Fruit fly (Drosophila melanogaster) whole organism, embryonic: ENCODE measurements around the gene peg.

Experiments used
- CG10565 ChIP-seq: fragments of 200-800 bp; sonication (Bioruptor generic); optimal IDR thresholded peaks from 3 replicates; lab custom pipeline; 2016; ENCODE audit warnings: missing biosample characterization, mild to moderate bottlenecking, missing genetic modification characterization
- CG11695 ChIP-seq: fragments of 200-800 bp; sonication (Bioruptor generic); IDR thresholded peaks from 3 replicates; pipeline ENCODE4 v1.3.6; 2022; ENCODE audit warnings: missing biosample characterization, missing genetic modification characterization
- CG12769 ChIP-seq: fragments of 200-800 bp; sonication (Bioruptor generic); optimal IDR thresholded peaks from 2 replicates; lab custom pipeline; 2019; ENCODE audit warnings: missing biosample characterization, mild to moderate bottlenecking, missing genetic modification characterization, moderate library complexity
- CG13296 ChIP-seq: fragments of 200-800 bp; sonication (Bioruptor generic); optimal IDR thresholded peaks from 3 replicates; lab custom pipeline; 2018; ENCODE audit warnings: missing biosample characterization, mild to moderate bottlenecking, missing genetic modification characterization
- CG14050 ChIP-seq: fragments of 200-800 bp; sonication (Bioruptor generic); IDR thresholded peaks from 3 replicates; pipeline ENCODE4 v1.3.6; 2022; ENCODE audit warnings: missing biosample characterization, missing genetic modification characterization
- CG17328 ChIP-seq: fragments of 200-800 bp; sonication (Bioruptor generic); IDR thresholded peaks from 2 replicates; pipeline ENCODE4 v1.3.6; 2022; ENCODE audit warnings: missing biosample characterization, missing genetic modification characterization
- CG17359 ChIP-seq: fragments of 200-800 bp; sonication (Bioruptor generic); optimal IDR thresholded peaks from 3 replicates; lab custom pipeline; 2018; ENCODE audit warnings: missing biosample characterization, mild to moderate bottlenecking, missing genetic modification characterization, moderate library complexity
- CG17385 ChIP-seq: fragments of 200-800 bp; sonication (Bioruptor generic); optimal IDR thresholded peaks from 3 replicates; lab custom pipeline; 2018; ENCODE audit warnings: missing biosample characterization, mild to moderate bottlenecking, missing genetic modification characterization
- CG2712 ChIP-seq: fragments of 200-800 bp; optimal IDR thresholded peaks from 3 replicates; lab custom pipeline; 2019; ENCODE audit warnings: missing biosample characterization, mild to moderate bottlenecking, missing genetic modification characterization, moderate library complexity
- CG3065 ChIP-seq: fragments of 200-800 bp; sonication (Bioruptor generic); optimal IDR thresholded peaks from 2 replicates; lab custom pipeline; 2016; ENCODE audit warnings: missing biosample characterization, missing genetic modification characterization
- CG31224 ChIP-seq: fragments of 200-800 bp; sonication (Bioruptor generic); IDR thresholded peaks from 2 replicates; pipeline ENCODE4 v1.3.6; 2022; ENCODE audit warnings: missing biosample characterization, missing genetic modification characterization
- CG31365 ChIP-seq: fragments of 200-800 bp; sonication (Bioruptor generic); optimal IDR thresholded peaks from 2 replicates; lab custom pipeline; 2018; ENCODE audit warnings: missing biosample characterization, mild to moderate bottlenecking, missing genetic modification characterization
- CG32767 ChIP-seq: fragments of 200-800 bp; sonication (Bioruptor generic); IDR thresholded peaks from 2 replicates; pipeline ENCODE4 v1.3.6; 2022; ENCODE audit warnings: missing biosample characterization, missing genetic modification characterization
- CG5180 ChIP-seq: fragments of 200-800 bp; sonication (Bioruptor generic); optimal IDR thresholded peaks from 3 replicates; lab custom pipeline; 2017; ENCODE audit warnings: missing biosample characterization, missing genetic modification characterization, mild to moderate bottlenecking, moderate library complexity, missing genetic modification reagents
- CG6175 ChIP-seq: fragments of 200-800 bp; sonication (Bioruptor generic); IDR thresholded peaks from 3 replicates; pipeline ENCODE4 v1.3.6; 2022; ENCODE audit warnings: missing biosample characterization, missing genetic modification characterization
- CG6813 ChIP-seq: fragments of 200-800 bp; sonication (Bioruptor generic); optimal IDR thresholded peaks from 2 replicates; lab custom pipeline; 2017; ENCODE audit warnings: missing biosample characterization, missing genetic modification characterization, mild to moderate bottlenecking, moderate library complexity, missing genetic modification reagents
- CG7786 ChIP-seq: fragments of 200-800 bp; sonication (Bioruptor generic); optimal IDR thresholded peaks from 2 replicates; lab custom pipeline; 2016; ENCODE audit warnings: missing biosample characterization, missing genetic modification characterization
- CG8290 ChIP-seq, 3 experiments: fragments of 200-800 bp; sonication (Bioruptor generic); optimal IDR thresholded peaks; 2 replicates each; lab custom pipeline; 2016 to 2019; ENCODE audit warnings: missing biosample characterization in 3 of 3, missing genetic modification characterization in 3 of 3, mild to moderate bottlenecking in 2 of 3, moderate library complexity in 1 of 3
- CG8924 ChIP-seq: fragments of 200-800 bp; optimal IDR thresholded peaks from 3 replicates; lab custom pipeline; 2019; ENCODE audit warnings: missing biosample characterization, mild to moderate bottlenecking, missing genetic modification characterization, moderate library complexity
- CG9437 ChIP-seq: fragments of 200-800 bp; sonication (Bioruptor generic); optimal IDR thresholded peaks from 2 replicates; lab custom pipeline; 2018; ENCODE audit warnings: missing biosample characterization, mild to moderate bottlenecking, missing genetic modification characterization
- CG9876 ChIP-seq: fragments of 200-800 bp; sonication (Bioruptor generic); optimal IDR thresholded peaks from 2 replicates; lab custom pipeline; 2016; ENCODE audit warnings: missing biosample characterization, missing genetic modification characterization
- Dek ChIP-seq: fragments of 200-800 bp; sonication (Bioruptor generic); optimal IDR thresholded peaks from 3 replicates; lab custom pipeline; 2019; ENCODE audit warnings: missing biosample characterization, mild to moderate bottlenecking, missing genetic modification characterization, moderate library complexity
- Dref ChIP-seq: fragments of 200-800 bp; sonication (Bioruptor generic); IDR thresholded peaks from 2 replicates; pipeline ENCODE4 v1.3.6; 2022; ENCODE audit warnings: missing biosample characterization, missing genetic modification characterization
- Drgx ChIP-seq: fragments of 200-800 bp; sonication (Bioruptor generic); IDR thresholded peaks from 2 replicates; pipeline ENCODE4 v1.3.6; 2022; ENCODE audit warnings: missing biosample characterization, missing genetic modification characterization
- ERR ChIP-seq: fragments of 200-800 bp; sonication (Bioruptor generic); optimal IDR thresholded peaks from 2 replicates; lab custom pipeline; 2016; ENCODE audit warnings: missing biosample characterization, missing genetic modification characterization
- Ets97D ChIP-seq: fragments of 200-800 bp; sonication (Bioruptor generic); optimal IDR thresholded peaks from 3 replicates; lab custom pipeline; 2016; ENCODE audit warnings: missing biosample characterization, missing genetic modification characterization
- Hand ChIP-seq: fragments of 200-800 bp; sonication (Bioruptor generic); optimal IDR thresholded peaks from 2 replicates; lab custom pipeline; 2017; ENCODE audit warnings: mild to moderate bottlenecking, missing biosample characterization, missing genetic modification reagents, missing genetic modification characterization
- NC2α ChIP-seq: fragments of 200-800 bp; sonication (Bioruptor generic); optimal IDR thresholded peaks from 2 replicates; lab custom pipeline; 2016; ENCODE audit warnings: missing biosample characterization, missing genetic modification characterization
- Nf-YB ChIP-seq: fragments of 200-800 bp; sonication (Bioruptor generic); optimal IDR thresholded peaks from 3 replicates; lab custom pipeline; 2019; ENCODE audit warnings: missing biosample characterization, mild to moderate bottlenecking, missing genetic modification characterization, moderate library complexity
- Pdp1 ChIP-seq, 2 experiments: fragments of 200-800 bp; sonication (Bioruptor generic); optimal IDR thresholded peaks; 3 replicates each; lab custom pipeline; 2016; ENCODE audit warnings: missing biosample characterization in 2 of 2, missing genetic modification characterization in 2 of 2, mild to moderate bottlenecking in 1 of 2, moderate library complexity in 1 of 2
- amos ChIP-seq: fragments of 200-800 bp; sonication (Bioruptor generic); IDR thresholded peaks from 2 replicates; pipeline ENCODE4 v1.3.6; 2022; ENCODE audit warnings: missing biosample characterization, missing genetic modification characterization; ENCODE audit not compliant: partially characterized antibody
- gsb ChIP-seq: fragments of 200-800 bp; sonication (Bioruptor generic); IDR thresholded peaks from 2 replicates; pipeline ENCODE4 v1.3.6; 2022; ENCODE audit warnings: missing biosample characterization, missing genetic modification characterization
- lab ChIP-seq: fragments of 200-800 bp; sonication (Bioruptor generic); optimal IDR thresholded peaks from 3 replicates; lab custom pipeline; 2017; ENCODE audit warnings: missing biosample characterization, missing genetic modification characterization, mild to moderate bottlenecking, moderate library complexity, missing genetic modification reagents
- lov ChIP-seq, 2 experiments: fragments of 200-800 bp in 1 of 2; fragments of >200 bp in 1 of 2; sonication (Bioruptor generic) in 1 of 2; IDR thresholded peaks in 1 of 2; optimal IDR thresholded peaks in 1 of 2; 2 replicates in 1 of 2; 3 replicates in 1 of 2; pipeline versions ENCODE4 v1.3.6 to Lab custom; 2017 to 2022; ENCODE audit warnings: missing biosample characterization in 1 of 2, missing genetic modification characterization in 1 of 2
- otp ChIP-seq: fragments of 200-800 bp; sonication (Bioruptor generic); IDR thresholded peaks from 3 replicates; pipeline ENCODE4, ENCODE4 v1.3.6; 2022; ENCODE audit warnings: missing biosample characterization, missing genetic modification characterization
- p53 ChIP-seq: fragments of 200-800 bp; sonication (Bioruptor generic); optimal IDR thresholded peaks from 2 replicates; lab custom pipeline; 2016; ENCODE audit warnings: missing biosample characterization, missing genetic modification characterization
- pan ChIP-seq, 4 experiments: fragments of >200 bp in 3 of 4; fragments of 200-800 bp in 1 of 4; sonication (Bioruptor generic) in 1 of 4; optimal IDR thresholded peaks in 3 of 4; IDR thresholded peaks in 1 of 4; 2 replicates each; pipeline versions ENCODE4 v1.3.6 to Lab custom; 2017 to 2022; ENCODE audit warnings: missing biosample characterization in 2 of 4, missing genetic modification characterization in 2 of 4, mixed read lengths in 1 of 4
- peb ChIP-seq: fragments of 200-800 bp; sonication (Bioruptor generic); IDR thresholded peaks from 2 replicates; pipeline ENCODE4 v1.3.6; 2022; ENCODE audit warnings: missing biosample characterization, missing genetic modification characterization
- prd ChIP-seq, 3 experiments: fragments of >200 bp in 2 of 3; fragments of 200-800 bp in 1 of 3; sonication (Bioruptor generic) in 1 of 3; optimal IDR thresholded peaks in 2 of 3; IDR thresholded peaks in 1 of 3; 2 replicates in 2 of 3; 3 replicates in 1 of 3; pipeline versions ENCODE4 v1.3.6 to Lab custom; 2017 to 2022; ENCODE audit warnings: missing biosample characterization in 1 of 3, missing genetic modification characterization in 1 of 3
- rib ChIP-seq: fragments of 200-800 bp; sonication (Bioruptor generic); IDR thresholded peaks from 2 replicates; pipeline ENCODE4 v1.3.6; 2022; ENCODE audit warnings: missing biosample characterization, missing genetic modification characterization
- schlank ChIP-seq: fragments of 200-800 bp; sonication (Bioruptor generic); optimal IDR thresholded peaks from 2 replicates; lab custom pipeline; 2018; ENCODE audit warnings: missing biosample characterization, mild to moderate bottlenecking, missing genetic modification characterization
- scrt ChIP-seq: fragments of 200-800 bp; sonication (Bioruptor generic); optimal IDR thresholded peaks from 2 replicates; lab custom pipeline; 2018; ENCODE audit warnings: missing biosample characterization, mild to moderate bottlenecking, missing genetic modification characterization, moderate library complexity
- sisA ChIP-seq: fragments of 200-800 bp; sonication (Bioruptor generic); IDR thresholded peaks from 2 replicates; pipeline ENCODE4 v1.3.6; 2022; ENCODE audit warnings: missing biosample characterization, missing genetic modification characterization
- unc-4 ChIP-seq: fragments of 200-800 bp; sonication (Bioruptor generic); IDR thresholded peaks from 2 replicates; pipeline ENCODE4 v1.3.6; 2022; ENCODE audit warnings: missing biosample characterization, missing genetic modification characterization; ENCODE audit not compliant: partially characterized antibody
- zen ChIP-seq: fragments of 200-800 bp; sonication (Bioruptor generic); optimal IDR thresholded peaks from 3 replicates; lab custom pipeline; 2018; ENCODE audit warnings: missing biosample characterization, mild to moderate bottlenecking, missing genetic modification characterization, moderate library complexity

The peg gene

dm6 chr3R:21065696-21066080 lies 41.7 kb upstream of the peg start (continued):
- TF ChIP-seq pan (optimal IDR thresholded peaks at IDR 0.05; lab: Kevin White, UChicago), result no peak
- peak in 1 of 2 experiments; percentile 9 for TF ChIP-seq pan (GFP tag; optimal IDR thresholded peaks at IDR 0.05 in 1 of 2, IDR thresholded peaks at IDR 0.05 in 1 of 2)
- TF ChIP-seq CG31365 (tag; lab: Kevin White, UChicago), result no peak
- no peak for TF ChIP-seq CG14050 (GFP tag; lab: Robert Waterston, UW)
- TF ChIP-seq CG11695 (GFP tag; lab: Robert Waterston, UW), result no peak
- no peak for TF ChIP-seq schlank (tag; lab: Kevin White, UChicago)
- no peak for TF ChIP-seq lov (optimal IDR thresholded peaks at IDR 0.05; lab: Kevin White, UChicago)
- TF ChIP-seq lov (GFP tag; IDR thresholded peaks at IDR 0.05; lab: Robert Waterston, UW), result 0 out of 3 replicates have a peak, but pooled peaks have one; percentile 44
- TF ChIP-seq CG8290 (GFP tag; optimal IDR thresholded peaks at IDR 0.05; lab: Kevin White, UChicago), result no peak
- peak in 1 of 2 experiments; percentile 48 for TF ChIP-seq CG8290 (tag; optimal IDR thresholded peaks at IDR 0.05; lab: Kevin White, UChicago)
- 0 out of 2 replicates have a peak, but pooled peaks have one; percentile 24 for TF ChIP-seq CG17328 (GFP tag; lab: Robert Waterston, UW)
- no peak for TF ChIP-seq zen (tag; lab: Kevin White, UChicago)
- no peak for TF ChIP-seq prd (optimal IDR thresholded peaks at IDR 0.05; lab: Kevin White, UChicago)
- 0 out of 3 replicates have a peak, but pooled peaks have one; percentile 14 for TF ChIP-seq prd (GFP tag; IDR thresholded peaks at IDR 0.05; lab: Robert Waterston, UW)
- peak; percentile 54 for TF ChIP-seq CG12769 (tag; lab: Kevin White, UChicago)
- TF ChIP-seq, all 482 proteins: peak for 32

DNA sequence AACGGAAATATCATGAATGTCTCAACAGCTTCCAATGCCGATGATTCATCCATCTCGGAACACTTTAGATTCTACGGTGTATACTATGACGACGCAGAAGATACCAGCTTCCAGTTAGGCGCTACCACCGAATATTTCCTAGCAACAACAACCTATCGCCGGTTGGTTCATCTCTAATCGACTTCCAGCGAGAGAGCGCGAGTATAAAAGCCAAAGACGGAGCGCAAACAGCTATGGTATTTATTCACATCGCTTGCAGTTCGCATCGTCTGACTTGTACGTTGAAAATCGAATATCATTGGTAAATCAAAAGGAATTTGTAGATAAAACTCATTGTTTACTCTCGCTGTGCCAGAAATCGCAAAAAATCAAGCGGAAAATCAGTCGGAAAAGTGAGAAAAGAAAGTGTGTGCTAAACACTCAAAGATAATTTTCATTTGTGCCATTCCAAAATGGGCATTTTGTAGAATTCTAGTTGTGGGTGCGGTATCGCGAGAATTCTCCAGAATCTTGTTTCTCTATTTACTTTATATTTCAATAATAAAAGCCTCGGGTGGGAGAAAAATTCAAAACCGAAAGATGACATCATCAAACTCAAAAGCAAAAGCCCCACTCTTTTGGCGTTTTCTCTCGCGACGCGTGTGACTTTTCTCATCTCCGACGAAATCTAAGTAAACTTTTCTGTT lies 41.2 kb upstream of the peg start, which contains the start of gene AnxB9:
AnxB9 (plus strand) TSS at position 232 of the 686 bp plus-strand sequence.
- TF ChIP-seq CG13296 (GFP tag; lab: Kevin White, UChicago) (peak; percentile 48), CG6813 (peak; percentile 9), ERR (GFP tag; lab: Kevin White, UChicago) (no peak), rib (GFP tag; lab: Robert Waterston, UW) (peak; percentile 53; the same call in 1 of the 2 replicates), CG6175 (no peak), gsb (GFP tag; lab: Robert Waterston, UW) (no peak), lab (peak; percentile 73), CG3065 (GFP tag; lab: Kevin White, UChicago) (no peak), CG31224 (no peak), p53 (GFP tag; lab: Kevin White, UChicago) (no peak), CG7786 (GFP tag; lab: Kevin White, UChicago) (no peak), Dref (GFP tag; lab: Robert Waterston, UW) (peak; percentile 52), CG5180 (GFP tag; lab: Kevin White, UChicago) (no peak), CG8924 (peak; percentile 19), CG17359 (tag; lab: Kevin White, UChicago) (peak; percentile 40), CG32767 (GFP tag; lab: Robert Waterston, UW) (no peak), sisA (GFP tag; lab: Robert Waterston, UW) (no peak), Dek (no peak), Drgx (GFP tag; lab: Robert Waterston, UW) (no peak), scrt (GFP tag; lab: Kevin White, UChicago) (peak; percentile 63), CG12769 (tag; lab: Kevin White, UChicago) (peak; percentile 9), Pdp1 (GFP tag; optimal IDR thresholded peaks at IDR 0.05; lab: Kevin White, UChicago) (peak in 1 of 2 experiments; percentile 43), Nf-YB (GFP tag; lab: Kevin White, UChicago) (no peak), peb (no peak), CG9437 (no peak), CG17385 (GFP tag; lab: Kevin White, UChicago) (peak; percentile 55), CG9876 (no peak), otp (0 out of 3 replicates have a peak, but pooled peaks have one; percentile 38), Ets97D (no peak), CG2712 (tag; lab: Kevin White, UChicago) (peak; percentile 23), Hand (GFP tag; lab: Kevin White, UChicago) (peak; percentile 75), NC2α (peak; percentile 51), amos (GFP tag; lab: Robert Waterston, UW) (peak; percentile 82; the same call in 1 of the 2 replicates), unc-4 (GFP tag; lab: Robert Waterston, UW) (no peak; the same call in 1 of the 2 replicates), CG10565 (GFP tag; lab: Kevin White, UChicago) (no peak)
